Fruit fly (Drosophila melanogaster): ENCODE data around the gene CG17219.

CG17219 gene

dm6 chr2L:3003399-3003798 lies 25.7 kb upstream of the CG17219 start:
- TF ChIP-seq net (GFP tag; optimal IDR thresholded peaks at IDR 0.05) (peak; percentile 28), CG31627 (GFP tag; optimal IDR thresholded peaks at IDR 0.05) (no peak), fkh (GFP tag; optimal IDR thresholded peaks at IDR 0.05) (peak; percentile 7), CG6808 (GFP tag; optimal IDR thresholded peaks at IDR 0.05) (no peak), achi (GFP tag; optimal IDR thresholded peaks at IDR 0.05) (peak; percentile 57), CG11294 (GFP tag; IDR thresholded peaks at IDR 0.05) (peak; percentile 52; the same call in 1 of the 2 replicates), CG8319 (GFP tag; optimal IDR thresholded peaks at IDR 0.05) (no peak), CG3919 (GFP tag; optimal IDR thresholded peaks at IDR 0.05) (peak; percentile 46), Met (GFP tag; optimal IDR thresholded peaks at IDR 0.05) (no peak), CG6163 (GFP tag; IDR thresholded peaks at IDR 0.05) (peak; percentile 80), CG3032 (tag; optimal IDR thresholded peaks at IDR 0.05) (no peak), lz (GFP tag; optimal IDR thresholded peaks at IDR 0.05) (no peak), CG10669 (GFP tag; optimal IDR thresholded peaks at IDR 0.05) (no peak), svp (GFP tag) (no peak), esn (GFP tag; optimal IDR thresholded peaks at IDR 0.05) (no peak), Lpt (GFP tag; optimal IDR thresholded peaks at IDR 0.05) (peak; percentile 11), CG6276 (GFP tag; optimal IDR thresholded peaks at IDR 0.05) (peak; percentile 85), CG32006 (GFP tag; optimal IDR thresholded peaks at IDR 0.05) (peak; percentile 94), Gug (GFP tag; IDR thresholded peaks at IDR 0.05) (peak; percentile 63), ss (GFP tag; optimal IDR thresholded peaks at IDR 0.05) (no peak), Sox102F (GFP tag; optimal IDR thresholded peaks at IDR 0.05) (no peak), OdsH (GFP tag; optimal IDR thresholded peaks at IDR 0.05) (peak; percentile 49), cyc (GFP tag; optimal IDR thresholded peaks at IDR 0.05) (no peak), Sox15 (GFP tag; optimal IDR thresholded peaks at IDR 0.05) (no peak), Ets21C (GFP tag; optimal IDR thresholded peaks at IDR 0.05) (no peak), Ets96B (tag; optimal IDR thresholded peaks at IDR 0.05) (no peak), CG4318 (GFP tag; optimal IDR thresholded peaks at IDR 0.05) (peak; percentile 86), CG7368 (GFP tag; optimal IDR thresholded peaks at IDR 0.05) (peak; percentile 22), Hr38 (GFP tag; optimal IDR thresholded peaks at IDR 0.05) (no peak), salr (GFP tag; optimal IDR thresholded peaks at IDR 0.05) (peak in 1 of 2 experiments; percentile 60), acj6 (GFP tag; optimal IDR thresholded peaks at IDR 0.05) (peak; percentile 24), eg (GFP tag; IDR thresholded peaks at IDR 0.05) (peak; percentile 83), CG9139 (GFP tag; optimal IDR thresholded peaks at IDR 0.05) (no peak), Hr39 (GFP tag; optimal IDR thresholded peaks at IDR 0.05) (no peak), Eip93F (GFP tag; optimal IDR thresholded peaks at IDR 0.05) (no peak), CG16779 (tag; optimal IDR thresholded peaks at IDR 0.05) (no peak), Eip75B (GFP tag; optimal IDR thresholded peaks at IDR 0.05) (peak; percentile 15), Smox (GFP tag; optimal IDR thresholded peaks at IDR 0.05) (no peak), CG10631 (GFP tag; optimal IDR thresholded peaks at IDR 0.05) (no peak), CG6854 (GFP tag; optimal IDR thresholded peaks at IDR 0.05) (no peak), CG1621 (tag; optimal IDR thresholded peaks at IDR 0.05) (no peak), CG8119 (GFP tag; IDR thresholded peaks at IDR 0.05) (peak; percentile 93), pdm3 (GFP tag; optimal IDR thresholded peaks at IDR 0.05) (peak; percentile 47), vri (GFP tag; optimal IDR thresholded peaks at IDR 0.05) (no peak), CG6792 (GFP tag; optimal IDR thresholded peaks at IDR 0.05) (no peak), spab (GFP tag; optimal IDR thresholded peaks at IDR 0.05) (no peak), dac (GFP tag; optimal IDR thresholded peaks at IDR 0.05) (peak; percentile 69), Eip78C (GFP tag) (peak; percentile 86), CG11902 (GFP tag; optimal IDR thresholded peaks at IDR 0.05) (no peak), CG34406 (GFP tag; optimal IDR thresholded peaks at IDR 0.05) (peak; percentile 8), fd59A (GFP tag; optimal IDR thresholded peaks at IDR 0.05) (no peak), Blimp-1 (GFP tag; optimal IDR thresholded peaks at IDR 0.05) (no peak), topi (GFP tag; optimal IDR thresholded peaks at IDR 0.05) (no peak)
